Fruit fly (Drosophila melanogaster) whole organism, embryonic: ENCODE results near the gene D.

Source experiments
- CG11093 ChIP-seq: fragments of 200-800 bp; sonication (Bioruptor generic); IDR thresholded peaks from 3 replicates; pipeline ENCODE4 v1.3.6; 2022; ENCODE audit warnings: missing biosample characterization, missing genetic modification characterization
- CG34224 ChIP-seq: fragments of 200-800 bp; sonication (Bioruptor generic); IDR thresholded peaks from 3 replicates; pipeline ENCODE4 v1.3.6; 2022; ENCODE audit warnings: missing biosample characterization, missing genetic modification characterization; ENCODE audit not compliant: partially characterized antibody
- CG4360 ChIP-seq: fragments of 200-800 bp; sonication (Bioruptor generic); IDR thresholded peaks from 2 replicates; pipeline ENCODE4 v1.3.6; 2022; ENCODE audit warnings: missing biosample characterization, missing genetic modification characterization
- CG8290 ChIP-seq, 3 experiments: fragments of 200-800 bp; sonication (Bioruptor generic); optimal IDR thresholded peaks; 2 replicates each; lab custom pipeline; 2016 to 2019; ENCODE audit warnings: missing biosample characterization in 3 of 3, missing genetic modification characterization in 3 of 3, mild to moderate bottlenecking in 2 of 3, moderate library complexity in 1 of 3
- Hmr ChIP-seq: fragments of 200-800 bp; sonication (Bioruptor generic); optimal IDR thresholded peaks from 3 replicates; lab custom pipeline; 2017; ENCODE audit warnings: mild to moderate bottlenecking, missing biosample characterization, missing genetic modification reagents, missing genetic modification characterization
- zfh2 ChIP-seq: fragments of 200-800 bp; sonication (Bioruptor generic); optimal IDR thresholded peaks from 2 replicates; lab custom pipeline; 2016; ENCODE audit warnings: missing biosample characterization, missing genetic modification characterization

dm6 chr3L:14220611-14221497, 42.4 kb upstream of the D start:
- TF ChIP-seq Hmr (GFP tag; lab: Kevin White, UChicago) (no peak), CG4360 (no peak), CG8290 (GFP tag; optimal IDR thresholded peaks at IDR 0.05; lab: Kevin White, UChicago) (peak; percentile 83), CG8290 (tag; optimal IDR thresholded peaks at IDR 0.05; lab: Kevin White, UChicago) (peak in 1 of 2 experiments; percentile 34), CG11093 (no peak), CG34224 (GFP tag; lab: Robert Waterston, UW) (peak; percentile 6; the same call in 1 of the 3 replicates), zfh2 (GFP tag; lab: Kevin White, UChicago) (no peak)
